Worm (Caenorhabditis elegans) whole organism, late embryonic: ENCODE measurements around the gene F52E1.2.

ENCODE experiments used
- C38D4.7 ChIP-seq: fragments of 200-800 bp; sonication (Bioruptor generic); optimal IDR thresholded peaks from 2 replicates; lab custom pipeline; 2018; ENCODE audit warnings: mild to moderate bottlenecking, missing genetic modification characterization, moderate library complexity, missing compliant biosample characterization
- F13H6.1 ChIP-seq: sonication (generic microtip); optimal IDR thresholded peaks from 2 replicates; lab custom pipeline; 2016; ENCODE audit warnings: missing genetic modification characterization, missing compliant biosample characterization
- K02D7.2 ChIP-seq: sonication (generic microtip); optimal IDR thresholded peaks from 2 replicates; lab custom pipeline; 2017; ENCODE audit warnings: mild to moderate bottlenecking, missing genetic modification characterization, missing compliant biosample characterization
- ama-1 ChIP-seq: fragments of 150-350 bp; optimal IDR thresholded peaks from 2 replicates; lab custom pipeline; 2014
- ceh-2 ChIP-seq: sonication (generic microtip); optimal IDR thresholded peaks from 2 replicates; lab custom pipeline; 2016; ENCODE audit warnings: missing genotype, missing genetic modification characterization, missing compliant biosample characterization
- ceh-30 ChIP-seq: fragments of 150-350 bp; optimal IDR thresholded peaks from 2 replicates; lab custom pipeline; 2014; ENCODE audit warnings: missing biosample characterization, missing genetic modification characterization
- ceh-31 ChIP-seq: sonication (generic microtip); optimal IDR thresholded peaks from 2 replicates; lab custom pipeline; 2016; ENCODE audit warnings: missing genetic modification characterization, missing compliant biosample characterization
- ceh-45 ChIP-seq: fragments of 200-800 bp; sonication (Bioruptor generic); IDR thresholded peaks from 2 replicates; pipeline ENCODE4 v1.3.6; 2022; ENCODE audit warnings: missing genetic modification reagents, missing genetic modification characterization, missing compliant biosample characterization
- ceh-48 ChIP-seq: sonication (generic microtip); optimal IDR thresholded peaks from 2 replicates; lab custom pipeline; 2016; ENCODE audit warnings: missing genetic modification characterization, inconsistent platforms, missing compliant biosample characterization
- ceh-6 ChIP-seq: fragments of 200-800 bp; sonication (Bioruptor generic); optimal IDR thresholded peaks from 2 replicates; lab custom pipeline; 2018; ENCODE audit warnings: mild to moderate bottlenecking, missing genetic modification characterization, missing compliant biosample characterization
- dve-1 ChIP-seq: sonication (generic microtip); optimal IDR thresholded peaks from 2 replicates; lab custom pipeline; 2017; ENCODE audit warnings: antibody characterized with exemption, mild to moderate bottlenecking, missing genetic modification characterization, missing compliant biosample characterization
- elt-2 ChIP-seq: sonication (generic microtip); optimal IDR thresholded peaks from 2 replicates; lab custom pipeline; 2016; ENCODE audit warnings: missing genetic modification reagents, missing genetic modification characterization, missing compliant biosample characterization
- elt-4 ChIP-seq: sonication (generic microtip); optimal IDR thresholded peaks from 2 replicates; lab custom pipeline; 2016; ENCODE audit warnings: missing genetic modification characterization, missing compliant biosample characterization
- fax-1 ChIP-seq: sonication (generic microtip); optimal IDR thresholded peaks from 2 replicates; lab custom pipeline; 2016; ENCODE audit warnings: missing genotype, missing genetic modification characterization, missing compliant biosample characterization
- fkh-6 ChIP-seq: sonication (generic microtip); optimal IDR thresholded peaks from 2 replicates; lab custom pipeline; 2016; ENCODE audit warnings: missing genetic modification characterization, missing compliant biosample characterization
- hlh-30 ChIP-seq: sonication (generic microtip); optimal IDR thresholded peaks from 2 replicates; lab custom pipeline; 2017; ENCODE audit warnings: antibody characterized with exemption, missing genetic modification characterization, missing compliant biosample characterization; ENCODE audit not compliant: insufficient read depth
- hlh-6 ChIP-seq: sonication (generic microtip); optimal IDR thresholded peaks from 2 replicates; lab custom pipeline; 2016; ENCODE audit warnings: missing genotype, missing genetic modification characterization, missing compliant biosample characterization
- lin-11 ChIP-seq: fragments of 200-800 bp; sonication (Bioruptor generic); optimal IDR thresholded peaks from 2 replicates; lab custom pipeline; 2018; ENCODE audit warnings: mild to moderate bottlenecking, missing genetic modification characterization, missing compliant biosample characterization
- madf-2 ChIP-seq: sonication (generic microtip); optimal IDR thresholded peaks from 2 replicates; lab custom pipeline; 2017; ENCODE audit warnings: missing genetic modification characterization, missing compliant biosample characterization
- mec-3 ChIP-seq: sonication (generic microtip); optimal IDR thresholded peaks from 2 replicates; lab custom pipeline; 2016; ENCODE audit warnings: borderline replicate concordance, missing genetic modification characterization, missing compliant biosample characterization
- nhr-232 ChIP-seq: sonication (generic microtip); optimal IDR thresholded peaks from 2 replicates; lab custom pipeline; 2016; ENCODE audit warnings: missing genetic modification characterization, missing compliant biosample characterization
- npax-4 ChIP-seq: sonication (generic microtip); optimal IDR thresholded peaks from 2 replicates; lab custom pipeline; 2016; ENCODE audit warnings: missing genetic modification characterization, missing compliant biosample characterization
- pag-3 ChIP-seq: sonication (generic microtip); optimal IDR thresholded peaks from 2 replicates; lab custom pipeline; 2016; ENCODE audit warnings: missing compliant biosample characterization, missing genetic modification characterization, borderline replicate concordance
- pat-9 ChIP-seq: fragments of 200-800 bp; sonication (Bioruptor generic); optimal IDR thresholded peaks from 2 replicates; lab custom pipeline; 2018; ENCODE audit warnings: mild to moderate bottlenecking, missing genetic modification characterization, moderate library complexity, missing compliant biosample characterization
- pax-1 ChIP-seq: fragments of 150-350 bp; optimal IDR thresholded peaks from 2 replicates; lab custom pipeline; 2014; ENCODE audit warnings: missing biosample characterization, missing genetic modification characterization
- pha-2 ChIP-seq: sonication (generic microtip); optimal IDR thresholded peaks from 2 replicates; lab custom pipeline; 2017; ENCODE audit warnings: mild to moderate bottlenecking, missing genetic modification characterization, missing compliant biosample characterization
- pqm-1 ChIP-seq: sonication (generic microtip); optimal IDR thresholded peaks from 2 replicates; lab custom pipeline; 2016; ENCODE audit warnings: missing genetic modification characterization, missing compliant biosample characterization
- pros-1 ChIP-seq: fragments of 150-350 bp; optimal IDR thresholded peaks from 2 replicates; lab custom pipeline; 2014; ENCODE audit warnings: missing biosample characterization, missing genetic modification reagents, missing genetic modification characterization
- ref-2 ChIP-seq: sonication (generic microtip); optimal IDR thresholded peaks from 2 replicates; lab custom pipeline; 2016; ENCODE audit warnings: missing genetic modification characterization, missing compliant biosample characterization
- sdc-2 ChIP-seq: sonication (generic microtip); optimal IDR thresholded peaks from 2 replicates; lab custom pipeline; 2016; ENCODE audit warnings: missing genotype, missing genetic modification characterization, missing compliant biosample characterization
- sox-2 ChIP-seq: fragments of 200-800 bp; sonication (Bioruptor generic); IDR thresholded peaks from 2 replicates; pipeline ENCODE4 v1.3.6; 2022; ENCODE audit warnings: missing genetic modification reagents, missing genetic modification characterization, missing compliant biosample characterization
- sox-4 ChIP-seq: sonication (generic microtip); optimal IDR thresholded peaks from 2 replicates; lab custom pipeline; 2017; ENCODE audit warnings: mild to moderate bottlenecking, missing genetic modification characterization, inconsistent platforms, missing compliant biosample characterization
- syd-9 ChIP-seq: sonication (generic microtip); optimal IDR thresholded peaks from 2 replicates; lab custom pipeline; 2016; ENCODE audit warnings: mild to moderate bottlenecking, missing genetic modification characterization, moderate library complexity, missing compliant biosample characterization
- tbx-7 ChIP-seq: sonication (generic microtip); optimal IDR thresholded peaks from 2 replicates; lab custom pipeline; 2016; ENCODE audit warnings: missing genotype, missing genetic modification characterization, missing compliant biosample characterization
- ttx-3 ChIP-seq: sonication (generic microtip); optimal IDR thresholded peaks from 2 replicates; lab custom pipeline; 2016; ENCODE audit warnings: missing genetic modification reagents, missing genetic modification characterization, missing compliant biosample characterization
- unc-3 ChIP-seq, 2 experiments: fragments of 200-800 bp in 1 of 2; sonication (Bioruptor generic) in 1 of 2; sonication (generic microtip) in 1 of 2; conservative IDR thresholded peaks in 1 of 2; optimal IDR thresholded peaks in 1 of 2; 2 replicates each; pipeline versions ENCODE4 v1.3.6 to Lab custom; 2016 to 2022; ENCODE audit warnings: missing compliant biosample characterization in 2 of 2, missing genetic modification characterization in 2 of 2, missing genetic modification reagents in 1 of 2
- unc-42 ChIP-seq: sonication (generic microtip); optimal IDR thresholded peaks from 2 replicates; lab custom pipeline; 2016; ENCODE audit warnings: missing genotype, missing genetic modification characterization, missing compliant biosample characterization
- ztf-16 ChIP-seq: sonication (generic microtip); optimal IDR thresholded peaks from 2 replicates; lab custom pipeline; 2017; ENCODE audit warnings: missing genetic modification characterization, missing compliant biosample characterization

F52E1.2 gene

ce11 chrV:8410406-8410805 lies at the start of gene F52E1.2:
F52E1.2 (plus strand) TSS chrV:8410595.
- TF ChIP-seq fkh-6 (no peak), ttx-3 (tag; lab: Kevin White, UChicago) (no peak), ceh-45 (no peak), lin-11 (tag; lab: Kevin White, UChicago) (no peak), ceh-48 (tag; lab: Kevin White, UChicago) (no peak), dve-1 (tag; lab: Kevin White, UChicago) (no peak), ztf-16 (tag; lab: Kevin White, UChicago) (no peak), sox-2 (no peak), fax-1 (tag; lab: Kevin White, UChicago) (no peak), hlh-30 (tag; lab: Kevin White, UChicago) (no peak), ref-2 (no peak), C38D4.7 (GFP tag; lab: Kevin White, UChicago) (no peak), sox-4 (tag; lab: Kevin White, UChicago) (no peak), unc-42 (no peak), nhr-232 (tag; lab: Kevin White, UChicago) (no peak), madf-2 (tag; lab: Kevin White, UChicago) (no peak), tbx-7 (tag; lab: Kevin White, UChicago) (no peak), ceh-30 (tag; lab: Kevin White, UChicago) (no peak)

ce11 chrV:8370705-8371104 lies 39.7 kb upstream of the F52E1.2 start, which contains the start of gene gpa-2:
gpa-2 (plus strand) TSS chrV:8371005.
- TF ChIP-seq hlh-6 (tag; lab: Kevin White, UChicago) (no peak), pag-3 (tag; lab: Kevin White, UChicago) (no peak), ceh-30 (tag; lab: Kevin White, UChicago) (no peak), pqm-1 (tag; lab: Kevin White, UChicago) (no peak), unc-3 (GFP tag; conservative IDR thresholded peaks at IDR 0.05; lab: Robert Waterston, UW) (no peak), unc-3 (tag; optimal IDR thresholded peaks at IDR 0.05; lab: Kevin White, UChicago) (no peak), sox-4 (tag; lab: Kevin White, UChicago) (no peak), pros-1 (tag; lab: Kevin White, UChicago) (no peak)

- TF ChIP-seq syd-9 (tag; lab: Kevin White, UChicago) (no peak), hlh-6 (tag; lab: Kevin White, UChicago) (no peak), ama-1 (lab: Kevin White, UChicago) (no peak), mec-3 (no peak), ref-2 (no peak), ceh-48 (tag; lab: Kevin White, UChicago) (no peak), pax-1 (no peak), unc-3 (GFP tag; conservative IDR thresholded peaks at IDR 0.05; lab: Robert Waterston, UW) (no peak), unc-3 (tag; optimal IDR thresholded peaks at IDR 0.05; lab: Kevin White, UChicago) (no peak), ceh-31 (tag; lab: Kevin White, UChicago) (no peak)
Measured at ce11 chrV:8375419-8375818, 35.0 kb upstream of the F52E1.2 start, which contains the start of gene F38E1.10. F38E1.10 (minus strand) TSS chrV:8375519.

ce11 chrV:8375849-8376248 lies 34.5 kb upstream of the F52E1.2 start, which contains the start of gene F38E1.3:
F38E1.3 (plus strand) TSS chrV:8376149.
- TF ChIP-seq sdc-2 (tag; lab: Kevin White, UChicago) (no peak), elt-4 (no peak), ceh-2 (tag; lab: Kevin White, UChicago) (no peak), ama-1 (lab: Kevin White, UChicago) (no peak), ceh-6 (GFP tag; lab: Kevin White, UChicago) (no peak), ttx-3 (tag; lab: Kevin White, UChicago) (no peak), pha-2 (tag; lab: Kevin White, UChicago) (no peak), fkh-6 (no peak), elt-2 (tag; lab: Kevin White, UChicago) (no peak), pat-9 (tag; lab: Kevin White, UChicago) (no peak), pros-1 (tag; lab: Kevin White, UChicago) (no peak), F13H6.1 (tag; lab: Kevin White, UChicago) (no peak), K02D7.2 (tag; lab: Kevin White, UChicago) (no peak), npax-4 (tag; lab: Kevin White, UChicago) (no peak)
